Fruit fly (Drosophila melanogaster) whole organism, embryonic: Measurements from ENCODE around the gene CG17028.

Experiments used
- Atf6 ChIP-seq: fragments of 200-800 bp; sonication (Bioruptor generic); IDR thresholded peaks from 2 replicates; pipeline ENCODE4 v1.3.6; 2022; ENCODE audit warnings: missing biosample characterization, missing genetic modification characterization
- Bgb ChIP-seq: fragments of 200-800 bp; sonication (Bioruptor generic); IDR thresholded peaks from 2 replicates; pipeline ENCODE4 v1.3.6; 2022; ENCODE audit warnings: missing biosample characterization, missing genetic modification characterization; ENCODE audit not compliant: partially characterized antibody
- Blimp-1 ChIP-seq: fragments of 200-800 bp; sonication (Bioruptor generic); optimal IDR thresholded peaks from 3 replicates; lab custom pipeline; 2018; ENCODE audit warnings: missing biosample characterization, missing genetic modification characterization, mild to moderate bottlenecking, moderate library complexity, missing genetic modification reagents
- CG10209 ChIP-seq: fragments of 200-800 bp; sonication (Bioruptor generic); optimal IDR thresholded peaks from 3 replicates; lab custom pipeline; 2017; ENCODE audit warnings: missing biosample characterization, mild to moderate bottlenecking, missing genetic modification characterization, missing genetic modification reagents
- CG10274 ChIP-seq: fragments of 200-800 bp; sonication (Bioruptor generic); optimal IDR thresholded peaks from 3 replicates; lab custom pipeline; 2017; ENCODE audit warnings: missing biosample characterization, mild to moderate bottlenecking, missing genetic modification characterization
- CG12942 ChIP-seq: fragments of 200-800 bp; sonication (Bioruptor generic); optimal IDR thresholded peaks from 3 replicates; lab custom pipeline; 2016; ENCODE audit warnings: missing biosample characterization, missing genetic modification characterization
- CG13894 ChIP-seq: fragments of 200-800 bp; sonication (Bioruptor generic); optimal IDR thresholded peaks from 3 replicates; lab custom pipeline; 2018; ENCODE audit warnings: missing biosample characterization, mild to moderate bottlenecking, missing genetic modification characterization, moderate library complexity
- CG14441 ChIP-seq: fragments of 200-800 bp; sonication (Bioruptor generic); IDR thresholded peaks from 2 replicates; pipeline ENCODE4 v1.3.6; 2022; ENCODE audit warnings: missing biosample characterization, missing genetic modification characterization
- CG14710 ChIP-seq: fragments of 200-800 bp; sonication (Bioruptor generic); optimal IDR thresholded peaks from 3 replicates; lab custom pipeline; 2019; ENCODE audit warnings: missing biosample characterization, mild to moderate bottlenecking, missing genetic modification characterization, moderate library complexity
- CG1647 ChIP-seq: fragments of 200-800 bp; sonication (Bioruptor generic); optimal IDR thresholded peaks from 3 replicates; lab custom pipeline; 2016; ENCODE audit warnings: missing biosample characterization, missing genetic modification characterization
- CG17568 ChIP-seq: fragments of 200-800 bp; sonication (Bioruptor generic); optimal IDR thresholded peaks from 2 replicates; lab custom pipeline; 2018; ENCODE audit warnings: missing biosample characterization, mild to moderate bottlenecking, missing genetic modification characterization, moderate library complexity
- CG18764 ChIP-seq: fragments of 200-800 bp; sonication (Bioruptor generic); optimal IDR thresholded peaks from 3 replicates; lab custom pipeline; 2016; ENCODE audit warnings: missing biosample characterization, missing genetic modification characterization
- CG2875 ChIP-seq: fragments of 200-800 bp; sonication (Bioruptor generic); optimal IDR thresholded peaks from 2 replicates; lab custom pipeline; 2017; ENCODE audit warnings: missing biosample characterization, mild to moderate bottlenecking, missing genetic modification characterization, missing genetic modification reagents
- CG3065 ChIP-seq: fragments of 200-800 bp; sonication (Bioruptor generic); optimal IDR thresholded peaks from 2 replicates; lab custom pipeline; 2016; ENCODE audit warnings: missing biosample characterization, missing genetic modification characterization
- CG6683 ChIP-seq: fragments of 200-800 bp; sonication (Bioruptor generic); optimal IDR thresholded peaks from 2 replicates; lab custom pipeline; 2017; ENCODE audit warnings: missing biosample characterization, mild to moderate bottlenecking, missing genetic modification characterization, missing genetic modification reagents
- CG7786 ChIP-seq: fragments of 200-800 bp; sonication (Bioruptor generic); optimal IDR thresholded peaks from 2 replicates; lab custom pipeline; 2016; ENCODE audit warnings: missing biosample characterization, missing genetic modification characterization
- CG8944 ChIP-seq: fragments of 200-800 bp; sonication (Bioruptor generic); optimal IDR thresholded peaks from 3 replicates; lab custom pipeline; 2016; ENCODE audit warnings: missing biosample characterization, missing genetic modification characterization
- Camta ChIP-seq: fragments of 200-800 bp; sonication (Bioruptor generic); optimal IDR thresholded peaks from 2 replicates; lab custom pipeline; 2016; ENCODE audit warnings: missing biosample characterization, missing genetic modification characterization
- CrebB ChIP-seq: fragments of 200-800 bp; sonication (Bioruptor generic); optimal IDR thresholded peaks from 3 replicates; lab custom pipeline; 2018; ENCODE audit warnings: missing biosample characterization, mild to moderate bottlenecking, missing genetic modification characterization
- Doc2 ChIP-seq: fragments of 200-800 bp; sonication (Bioruptor generic); IDR thresholded peaks from 2 replicates; pipeline ENCODE4 v1.3.6; 2022; ENCODE audit warnings: missing biosample characterization, missing genetic modification characterization
- Drgx ChIP-seq: fragments of 200-800 bp; sonication (Bioruptor generic); IDR thresholded peaks from 2 replicates; pipeline ENCODE4 v1.3.6; 2022; ENCODE audit warnings: missing biosample characterization, missing genetic modification characterization
- H2.0 ChIP-seq: fragments of 200-800 bp; sonication (Bioruptor generic); IDR thresholded peaks from 2 replicates; pipeline ENCODE4 v1.3.6; 2022; ENCODE audit warnings: missing biosample characterization, missing genetic modification characterization
- Hey ChIP-seq: fragments of 200-800 bp; sonication (Bioruptor generic); optimal IDR thresholded peaks from 3 replicates; lab custom pipeline; 2018; ENCODE audit warnings: missing biosample characterization, mild to moderate bottlenecking, missing genetic modification characterization
- Mes4 ChIP-seq: fragments of 200-800 bp; sonication (Bioruptor generic); optimal IDR thresholded peaks from 2 replicates; lab custom pipeline; 2016; ENCODE audit warnings: missing biosample characterization, missing genetic modification characterization
- NC2β ChIP-seq: fragments of 200-800 bp; sonication (Bioruptor generic); optimal IDR thresholded peaks from 2 replicates; lab custom pipeline; 2016; ENCODE audit warnings: missing biosample characterization, missing genetic modification characterization
- Poxn ChIP-seq: fragments of 200-800 bp; sonication (Bioruptor generic); IDR thresholded peaks from 2 replicates; pipeline ENCODE4 v1.3.6; 2022; ENCODE audit warnings: missing biosample characterization, missing genetic modification characterization
- Scr ChIP-seq: fragments of 200-800 bp; sonication (Bioruptor generic); IDR thresholded peaks from 2 replicates; pipeline ENCODE4 v1.3.6; 2022; ENCODE audit warnings: missing biosample characterization, missing genetic modification characterization; ENCODE audit not compliant: partially characterized antibody
- Sry-δ ChIP-seq: fragments of 200-800 bp; sonication (Bioruptor generic); optimal IDR thresholded peaks from 2 replicates; lab custom pipeline; 2016; ENCODE audit warnings: missing biosample characterization, missing genetic modification characterization
- TFAM ChIP-seq: fragments of 200-800 bp; sonication (Bioruptor generic); optimal IDR thresholded peaks from 2 replicates; lab custom pipeline; 2017; ENCODE audit warnings: missing biosample characterization, missing genetic modification characterization, inconsistent platforms
- Tbp ChIP-seq: fragments of >200 bp; optimal IDR thresholded peaks from 2 replicates; lab custom pipeline; 2018; ENCODE audit warnings: missing biosample characterization, missing genetic modification characterization
- Trl ChIP-seq, 3 experiments: fragments of >200 bp in 2 of 3; fragments of 200-800 bp in 1 of 3; sonication (Bioruptor generic) in 1 of 3; optimal IDR thresholded peaks; 2 replicates in 1 of 3; 3 replicates in 2 of 3; lab custom pipeline; 2016 to 2017; ENCODE audit warnings: missing biosample characterization in 1 of 3, missing genetic modification characterization in 1 of 3
- YL-1 ChIP-seq: fragments of 200-800 bp; sonication (Bioruptor generic); optimal IDR thresholded peaks from 3 replicates; lab custom pipeline; 2017; ENCODE audit warnings: missing biosample characterization, mild to moderate bottlenecking, missing genetic modification characterization
- abd-A ChIP-seq: fragments of 200-800 bp; sonication (Bioruptor generic); optimal IDR thresholded peaks from 3 replicates; lab custom pipeline; 2019; ENCODE audit warnings: missing biosample characterization, mild to moderate bottlenecking, missing genetic modification characterization, moderate library complexity
- ac ChIP-seq: fragments of 200-800 bp; sonication (Bioruptor generic); optimal IDR thresholded peaks from 3 replicates; lab custom pipeline; 2017; ENCODE audit warnings: missing biosample characterization, mild to moderate bottlenecking, missing genetic modification characterization
- ase ChIP-seq: fragments of 200-800 bp; sonication (Bioruptor generic); IDR thresholded peaks from 3 replicates; pipeline ENCODE4 v1.3.6; 2022; ENCODE audit warnings: missing biosample characterization, missing genetic modification characterization
- crol ChIP-seq: fragments of 200-800 bp; sonication (Bioruptor generic); IDR thresholded peaks from 2 replicates; pipeline ENCODE4 v1.3.6; 2022; ENCODE audit warnings: missing biosample characterization, missing genetic modification characterization
- da ChIP-seq: fragments of 200-800 bp; sonication (Bioruptor generic); optimal IDR thresholded peaks from 2 replicates; lab custom pipeline; 2016; ENCODE audit warnings: missing biosample characterization, missing genetic modification characterization
- dan ChIP-seq: fragments of 200-800 bp; sonication (Bioruptor generic); IDR thresholded peaks from 2 replicates; pipeline ENCODE4 v1.3.6; 2022; ENCODE audit warnings: missing biosample characterization, missing genetic modification characterization
- fu2 ChIP-seq: fragments of 200-800 bp; sonication (Bioruptor generic); optimal IDR thresholded peaks from 2 replicates; lab custom pipeline; 2016; ENCODE audit warnings: missing biosample characterization, missing genetic modification characterization
- h ChIP-seq: fragments of >200 bp; optimal IDR thresholded peaks from 2 replicates; lab custom pipeline; 2017
- ind ChIP-seq: fragments of 200-800 bp; sonication (Bioruptor generic); optimal IDR thresholded peaks from 3 replicates; lab custom pipeline; 2016; ENCODE audit warnings: missing biosample characterization, missing genetic modification characterization
- lov ChIP-seq, 2 experiments: fragments of 200-800 bp in 1 of 2; fragments of >200 bp in 1 of 2; sonication (Bioruptor generic) in 1 of 2; IDR thresholded peaks in 1 of 2; optimal IDR thresholded peaks in 1 of 2; 2 replicates in 1 of 2; 3 replicates in 1 of 2; pipeline versions ENCODE4 v1.3.6 to Lab custom; 2017 to 2022; ENCODE audit warnings: missing biosample characterization in 1 of 2, missing genetic modification characterization in 1 of 2
- nerfin-1 ChIP-seq: fragments of 200-800 bp; sonication (Bioruptor generic); optimal IDR thresholded peaks from 3 replicates; lab custom pipeline; 2019; ENCODE audit warnings: missing biosample characterization, mild to moderate bottlenecking, missing genetic modification characterization, moderate library complexity
- onecut ChIP-seq: fragments of 200-800 bp; sonication (Bioruptor generic); IDR thresholded peaks from 2 replicates; pipeline ENCODE4 v1.3.6; 2022; ENCODE audit warnings: missing biosample characterization, missing genetic modification characterization
- otp ChIP-seq: fragments of 200-800 bp; sonication (Bioruptor generic); IDR thresholded peaks from 3 replicates; pipeline ENCODE4, ENCODE4 v1.3.6; 2022; ENCODE audit warnings: missing biosample characterization, missing genetic modification characterization
- pan ChIP-seq, 4 experiments: fragments of >200 bp in 3 of 4; fragments of 200-800 bp in 1 of 4; sonication (Bioruptor generic) in 1 of 4; optimal IDR thresholded peaks in 3 of 4; IDR thresholded peaks in 1 of 4; 2 replicates each; pipeline versions ENCODE4 v1.3.6 to Lab custom; 2017 to 2022; ENCODE audit warnings: missing biosample characterization in 2 of 4, missing genetic modification characterization in 2 of 4, mixed read lengths in 1 of 4
- pita ChIP-seq: fragments of 200-800 bp; sonication (Bioruptor generic); optimal IDR thresholded peaks from 2 replicates; lab custom pipeline; 2017; ENCODE audit warnings: missing biosample characterization, mild to moderate bottlenecking, missing genetic modification characterization
- pros ChIP-seq: fragments of 200-800 bp; sonication (Bioruptor generic); optimal IDR thresholded peaks from 3 replicates; lab custom pipeline; 2019; ENCODE audit warnings: missing biosample characterization, mild to moderate bottlenecking, missing genetic modification characterization, moderate library complexity
- psq ChIP-seq: fragments of 200-800 bp; sonication (Bioruptor generic); optimal IDR thresholded peaks from 2 replicates; lab custom pipeline; 2017; ENCODE audit warnings: missing biosample characterization, missing genetic modification characterization
- tna ChIP-seq: fragments of 200-800 bp; sonication (Bioruptor generic); IDR thresholded peaks from 2 replicates; pipeline ENCODE4 v1.3.6; 2022; ENCODE audit warnings: missing biosample characterization, missing genetic modification characterization; ENCODE audit not compliant: partially characterized antibody

Gene CG17028

dm6 chr3L:16027163-16027633, 48.9 kb downstream of the CG17028 start (continued):
- no peak for TF ChIP-seq CrebB (tag; lab: Kevin White, UChicago)
- TF ChIP-seq CG1647 (GFP tag; lab: Kevin White, UChicago): peak; percentile 21
- no peak for TF ChIP-seq fu2 (GFP tag; lab: Kevin White, UChicago)
- peak; percentile 74 for TF ChIP-seq crol (GFP tag; lab: Robert Waterston, UW)
- TF ChIP-seq CG10274 (GFP tag; lab: Kevin White, UChicago): peak; percentile 15
- no peak for TF ChIP-seq Bgb
- peak; percentile 63 for TF ChIP-seq CG10209 (GFP tag; lab: Kevin White, UChicago)
- TF ChIP-seq otp: 0 out of 3 replicates have a peak, but pooled peaks have one; percentile 11
- TF ChIP-seq Poxn: no peak
- TF ChIP-seq ase (GFP tag; lab: Robert Waterston, UW): no peak
- TF ChIP-seq Doc2 (GFP tag; lab: Robert Waterston, UW): no peak
- TF ChIP-seq Drgx (GFP tag; lab: Robert Waterston, UW): peak; percentile 90
- no peak for TF ChIP-seq Tbp (GFP tag; lab: Kevin White, UChicago)
- TF ChIP-seq YL-1 (GFP tag; lab: Kevin White, UChicago): peak; percentile 39
- no peak; the same call in 1 of the 2 replicates for TF ChIP-seq CG14441 (GFP tag; lab: Robert Waterston, UW)
- TF ChIP-seq TFAM (GFP tag; lab: Kevin White, UChicago): no peak
- no peak for TF ChIP-seq Trl (optimal IDR thresholded peaks at IDR 0.05; lab: Kevin White, UChicago)
- peak; percentile 48 for TF ChIP-seq Trl (GFP tag; optimal IDR thresholded peaks at IDR 0.05; lab: Kevin White, UChicago)
- TF ChIP-seq psq: no peak
- no peak for TF ChIP-seq pita
- TF ChIP-seq CG13894: no peak
- peak; percentile 54 for TF ChIP-seq CG14710 (tag; lab: Kevin White, UChicago)
- TF ChIP-seq tna (GFP tag; lab: Robert Waterston, UW): no peak
- no peak for TF ChIP-seq da
- peak; percentile 54 for TF ChIP-seq CG2875 (GFP tag; lab: Kevin White, UChicago)
- TF ChIP-seq H2.0 (GFP tag; lab: Robert Waterston, UW): no peak
- no peak for TF ChIP-seq Mes4 (GFP tag; lab: Kevin White, UChicago)
- TF ChIP-seq onecut (GFP tag; lab: Robert Waterston, UW): peak; percentile 77
- no peak for TF ChIP-seq NC2β (GFP tag; lab: Kevin White, UChicago)
- peak; percentile 70 for TF ChIP-seq CG17568
- TF ChIP-seq h (lab: Kevin White, UChicago): no peak
- TF ChIP-seq nerfin-1 (tag; lab: Kevin White, UChicago): peak; percentile 18
- TF ChIP-seq Atf6 (GFP tag; lab: Robert Waterston, UW): no peak; the same call in 1 of the 2 replicates
- peak in 1 of 2 experiments; percentile 20 for TF ChIP-seq pan (optimal IDR thresholded peaks at IDR 0.05; lab: Kevin White, UChicago)
- TF ChIP-seq pan (GFP tag; optimal IDR thresholded peaks at IDR 0.05 in 1 of 2, IDR thresholded peaks at IDR 0.05 in 1 of 2): peak in 1 of 2 experiments; percentile 73
- no peak for TF ChIP-seq Sry-δ (GFP tag; lab: Kevin White, UChicago)
- peak; percentile 1 for TF ChIP-seq CG6683 (GFP tag; lab: Kevin White, UChicago)
- no peak for TF ChIP-seq CG12942 (GFP tag; lab: Kevin White, UChicago)
- TF ChIP-seq Camta (GFP tag; lab: Kevin White, UChicago): peak; percentile 64
- TF ChIP-seq ac: peak; percentile 74
- TF ChIP-seq Hey (tag; lab: Kevin White, UChicago): no peak
- peak; percentile 53 for TF ChIP-seq Blimp-1 (GFP tag; lab: Kevin White, UChicago)
- peak; percentile 47 for TF ChIP-seq CG8944 (GFP tag; lab: Kevin White, UChicago)
- no peak for TF ChIP-seq CG3065
- TF ChIP-seq abd-A (tag; lab: Kevin White, UChicago): no peak
- TF ChIP-seq lov (optimal IDR thresholded peaks at IDR 0.05; lab: Kevin White, UChicago): no peak
- TF ChIP-seq lov (GFP tag; IDR thresholded peaks at IDR 0.05; lab: Robert Waterston, UW): no peak
- TF ChIP-seq Scr (GFP tag; lab: Robert Waterston, UW): no peak
- TF ChIP-seq ind (GFP tag; lab: Kevin White, UChicago): no peak
- TF ChIP-seq pros (GFP tag; lab: Kevin White, UChicago): peak; percentile 7
- TF ChIP-seq CG18764 (GFP tag; lab: Kevin White, UChicago): no peak
- TF ChIP-seq dan (GFP tag; lab: Robert Waterston, UW): no peak
- no peak for TF ChIP-seq CG7786 (GFP tag; lab: Kevin White, UChicago)
